Worm (Caenorhabditis elegans): ENCODE measurements around the gene fipr-5.

DNA sequence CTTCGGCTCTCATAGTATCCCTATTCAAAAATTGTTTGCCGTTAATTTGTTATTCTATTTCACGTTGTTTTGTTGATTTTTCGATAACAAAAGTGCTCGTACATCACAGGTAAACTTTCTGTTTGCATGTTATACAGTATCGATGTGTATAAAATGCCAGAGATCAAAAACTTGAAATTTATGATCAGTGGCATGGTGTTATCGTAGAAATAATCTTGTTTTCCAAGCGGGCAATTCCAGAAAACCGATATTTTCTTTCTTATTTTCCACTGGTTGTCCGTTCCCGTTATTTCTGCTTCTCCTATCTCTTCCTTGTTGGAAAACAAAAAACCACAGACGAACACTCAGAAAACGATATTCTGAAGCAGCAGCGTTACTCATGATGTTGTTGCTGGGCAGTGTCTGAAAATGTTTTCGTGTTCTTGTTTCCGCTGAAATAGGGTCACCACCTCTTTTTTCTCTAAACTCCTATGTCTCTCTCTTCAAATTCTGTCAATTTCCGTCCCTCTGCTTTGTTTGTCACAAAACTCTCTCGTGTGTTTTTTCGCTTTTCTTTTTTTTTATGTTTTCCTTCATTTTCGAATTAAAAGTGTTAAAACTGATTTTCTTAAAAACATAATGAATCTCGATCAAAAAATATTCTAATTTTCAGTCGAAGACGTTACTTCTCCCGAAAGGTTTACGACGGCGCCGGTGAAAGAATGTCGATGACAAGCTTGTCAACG, 27.2 kb upstream of the fipr-5 start, which contains the start of gene akt-1:
- TF ChIP-seq nhr-76 (tag; optimal IDR thresholded peaks at IDR 0.05) (no peak), nhr-23 (tag; optimal IDR thresholded peaks at IDR 0.05) (no peak)

Measured in whole organism, L3 larva.